Fruit fly (Drosophila melanogaster) whole organism, embryonic: Measurements from ENCODE around the gene Mst36Fb.

Experiments
- Ada2b ChIP-seq: fragments of 200-800 bp; sonication (Bioruptor generic); IDR thresholded peaks from 2 replicates; pipeline ENCODE4 v1.3.6; 2022; ENCODE audit warnings: missing biosample characterization, missing genetic modification characterization
- Aef1 ChIP-seq: fragments of 200-800 bp; sonication (Bioruptor generic); IDR thresholded peaks from 3 replicates; pipeline ENCODE4 v1.3.6; 2022; ENCODE audit warnings: missing biosample characterization, missing genetic modification characterization
- Awh ChIP-seq: fragments of 200-800 bp; sonication (Bioruptor generic); IDR thresholded peaks from 2 replicates; pipeline ENCODE4, ENCODE4 v1.3.6; 2022; ENCODE audit warnings: missing biosample characterization, missing genetic modification characterization
- CG12299 ChIP-seq: fragments of 200-800 bp; sonication (Bioruptor generic); optimal IDR thresholded peaks from 2 replicates; lab custom pipeline; 2018; ENCODE audit warnings: missing biosample characterization, mild to moderate bottlenecking, missing genetic modification characterization
- CG13296 ChIP-seq: fragments of 200-800 bp; sonication (Bioruptor generic); optimal IDR thresholded peaks from 3 replicates; lab custom pipeline; 2018; ENCODE audit warnings: missing biosample characterization, mild to moderate bottlenecking, missing genetic modification characterization
- CG14965 ChIP-seq: fragments of 200-800 bp; sonication (Bioruptor generic); optimal IDR thresholded peaks from 2 replicates; lab custom pipeline; 2016; ENCODE audit warnings: missing biosample characterization, missing genetic modification characterization, borderline replicate concordance
- CG15011 ChIP-seq: fragments of 200-800 bp; sonication (Bioruptor generic); optimal IDR thresholded peaks from 3 replicates; lab custom pipeline; 2018; ENCODE audit warnings: missing biosample characterization, mild to moderate bottlenecking, missing genetic modification characterization
- CG15073 ChIP-seq: fragments of 200-800 bp; sonication (Bioruptor generic); optimal IDR thresholded peaks from 2 replicates; lab custom pipeline; 2016; ENCODE audit warnings: missing biosample characterization, missing genetic modification characterization
- CG16813 ChIP-seq: fragments of 200-800 bp; sonication (Bioruptor generic); IDR thresholded peaks from 3 replicates; pipeline ENCODE4 v1.3.6; 2022; ENCODE audit warnings: missing biosample characterization, missing genetic modification characterization; ENCODE audit not compliant: partially characterized antibody
- CG18011 ChIP-seq: fragments of 200-800 bp; sonication (Bioruptor generic); optimal IDR thresholded peaks from 2 replicates; lab custom pipeline; 2017; ENCODE audit warnings: missing biosample characterization, missing genetic modification characterization, mild to moderate bottlenecking, moderate library complexity, missing genotype
- CG1832 ChIP-seq: fragments of 200-800 bp; sonication (Bioruptor generic); optimal IDR thresholded peaks from 2 replicates; lab custom pipeline; 2017; ENCODE audit warnings: missing biosample characterization, mild to moderate bottlenecking, missing genetic modification characterization, inconsistent platforms
- CG30431 ChIP-seq: fragments of 200-800 bp; sonication (Bioruptor generic); optimal IDR thresholded peaks from 2 replicates; lab custom pipeline; 2017; ENCODE audit warnings: missing biosample characterization, missing genetic modification characterization
- CG3163 ChIP-seq: fragments of 200-800 bp; sonication (Bioruptor generic); optimal IDR thresholded peaks from 3 replicates; lab custom pipeline; 2016; ENCODE audit warnings: missing biosample characterization, missing genetic modification characterization
- CG3838 ChIP-seq: fragments of 200-800 bp; sonication (Bioruptor generic); optimal IDR thresholded peaks from 3 replicates; lab custom pipeline; 2016; ENCODE audit warnings: missing biosample characterization, missing genetic modification characterization
- CG7556 ChIP-seq: fragments of 200-800 bp; sonication (Bioruptor generic); optimal IDR thresholded peaks from 2 replicates; lab custom pipeline; 2017; ENCODE audit warnings: missing biosample characterization, mild to moderate bottlenecking, missing genetic modification characterization
- CG7745 ChIP-seq: fragments of 200-800 bp; sonication (Bioruptor generic); optimal IDR thresholded peaks from 2 replicates; lab custom pipeline; 2018; ENCODE audit warnings: missing biosample characterization, mild to moderate bottlenecking, missing genetic modification characterization, moderate library complexity
- CG8089 ChIP-seq: fragments of 200-800 bp; sonication (Bioruptor generic); optimal IDR thresholded peaks from 3 replicates; lab custom pipeline; 2016; ENCODE audit warnings: missing biosample characterization, missing genetic modification characterization
- CG8281 ChIP-seq: fragments of 200-800 bp; sonication (Bioruptor generic); optimal IDR thresholded peaks from 2 replicates; lab custom pipeline; 2018; ENCODE audit warnings: missing biosample characterization, mild to moderate bottlenecking, missing genetic modification characterization, moderate library complexity
- CG8359 ChIP-seq: fragments of 200-800 bp; sonication (Bioruptor generic); optimal IDR thresholded peaks from 2 replicates; lab custom pipeline; 2017; ENCODE audit warnings: missing biosample characterization, mild to moderate bottlenecking, missing genetic modification characterization, borderline replicate concordance
- CG9797 ChIP-seq: fragments of 200-800 bp; sonication (Bioruptor generic); optimal IDR thresholded peaks from 3 replicates; lab custom pipeline; 2018; ENCODE audit warnings: missing biosample characterization, mild to moderate bottlenecking, missing genetic modification characterization
- CG9817 ChIP-seq: fragments of 200-800 bp; sonication (Bioruptor generic); optimal IDR thresholded peaks from 2 replicates; lab custom pipeline; 2018; ENCODE audit warnings: missing biosample characterization, mild to moderate bottlenecking, missing genetic modification characterization, moderate library complexity
- CrebB ChIP-seq: fragments of 200-800 bp; sonication (Bioruptor generic); optimal IDR thresholded peaks from 3 replicates; lab custom pipeline; 2018; ENCODE audit warnings: missing biosample characterization, mild to moderate bottlenecking, missing genetic modification characterization
- Dref ChIP-seq: fragments of 200-800 bp; sonication (Bioruptor generic); IDR thresholded peaks from 2 replicates; pipeline ENCODE4 v1.3.6; 2022; ENCODE audit warnings: missing biosample characterization, missing genetic modification characterization
- Drgx ChIP-seq: fragments of 200-800 bp; sonication (Bioruptor generic); IDR thresholded peaks from 2 replicates; pipeline ENCODE4 v1.3.6; 2022; ENCODE audit warnings: missing biosample characterization, missing genetic modification characterization
- Fer1 ChIP-seq: fragments of 200-800 bp; sonication (Bioruptor generic); optimal IDR thresholded peaks from 2 replicates; lab custom pipeline; 2017; ENCODE audit warnings: missing biosample characterization, mild to moderate bottlenecking, missing genetic modification characterization
- Hr39 ChIP-seq: fragments of >200 bp; optimal IDR thresholded peaks from 2 replicates; lab custom pipeline; 2017
- Hsf ChIP-seq: fragments of 200-800 bp; sonication (Bioruptor generic); optimal IDR thresholded peaks from 3 replicates; lab custom pipeline; 2016; ENCODE audit warnings: missing biosample characterization, missing genetic modification characterization
- Max ChIP-seq: fragments of 200-800 bp; sonication (Bioruptor generic); optimal IDR thresholded peaks from 2 replicates; lab custom pipeline; 2016; ENCODE audit warnings: missing biosample characterization, mild to moderate bottlenecking, missing genetic modification characterization
- Rx ChIP-seq: fragments of 200-800 bp; sonication (Bioruptor generic); IDR thresholded peaks from 2 replicates; pipeline ENCODE4 v1.3.6; 2022; ENCODE audit warnings: missing biosample characterization, missing genetic modification characterization
- Scr ChIP-seq: fragments of 200-800 bp; sonication (Bioruptor generic); IDR thresholded peaks from 2 replicates; pipeline ENCODE4 v1.3.6; 2022; ENCODE audit warnings: missing biosample characterization, missing genetic modification characterization; ENCODE audit not compliant: partially characterized antibody
- Sin3A ChIP-seq: fragments of >200 bp; optimal IDR thresholded peaks from 2 replicates; lab custom pipeline; 2018
- amos ChIP-seq: fragments of 200-800 bp; sonication (Bioruptor generic); IDR thresholded peaks from 2 replicates; pipeline ENCODE4 v1.3.6; 2022; ENCODE audit warnings: missing biosample characterization, missing genetic modification characterization; ENCODE audit not compliant: partially characterized antibody
- chinmo ChIP-seq: fragments of 200-800 bp; sonication (Bioruptor generic); IDR thresholded peaks from 4 replicates; pipeline ENCODE4 v1.3.6; 2022; ENCODE audit warnings: missing biosample characterization, missing genetic modification characterization; ENCODE audit not compliant: partially characterized antibody
- ci ChIP-seq: fragments of 200-800 bp; sonication (Bioruptor generic); IDR thresholded peaks from 3 replicates; pipeline ENCODE4 v1.3.6; 2022; ENCODE audit warnings: missing biosample characterization, missing genetic modification characterization
- corto ChIP-seq: fragments of 200-800 bp; sonication (Bioruptor generic); optimal IDR thresholded peaks from 2 replicates; lab custom pipeline; 2016; ENCODE audit warnings: missing biosample characterization, mild to moderate bottlenecking, missing genetic modification characterization, moderate library complexity
- da ChIP-seq: fragments of 200-800 bp; sonication (Bioruptor generic); optimal IDR thresholded peaks from 2 replicates; lab custom pipeline; 2016; ENCODE audit warnings: missing biosample characterization, missing genetic modification characterization
- exex ChIP-seq: fragments of 200-800 bp; sonication (Bioruptor generic); optimal IDR thresholded peaks from 4 replicates; lab custom pipeline; 2018; ENCODE audit warnings: missing biosample characterization, mild to moderate bottlenecking, missing genetic modification characterization, moderate library complexity
- eyg ChIP-seq: fragments of 200-800 bp; sonication (Bioruptor generic); optimal IDR thresholded peaks from 3 replicates; lab custom pipeline; 2016; ENCODE audit warnings: missing biosample characterization, missing genetic modification characterization
- fu2 ChIP-seq: fragments of 200-800 bp; sonication (Bioruptor generic); optimal IDR thresholded peaks from 2 replicates; lab custom pipeline; 2016; ENCODE audit warnings: missing biosample characterization, missing genetic modification characterization
- hth ChIP-seq: fragments of >200 bp; optimal IDR thresholded peaks from 2 replicates; lab custom pipeline; 2017; ENCODE audit warnings: inconsistent platforms
- kay ChIP-seq: fragments of 200-800 bp; sonication (Bioruptor generic); optimal IDR thresholded peaks from 2 replicates; lab custom pipeline; 2016; ENCODE audit warnings: missing biosample characterization, missing genetic modification characterization
- maf-S ChIP-seq: fragments of 200-800 bp; sonication (Bioruptor generic); optimal IDR thresholded peaks from 2 replicates; lab custom pipeline; 2016; ENCODE audit warnings: missing biosample characterization, missing genetic modification characterization
- mld ChIP-seq: fragments of 200-800 bp; sonication (Bioruptor generic); IDR thresholded peaks from 3 replicates; pipeline ENCODE4 v1.3.6; 2022; ENCODE audit warnings: missing biosample characterization, missing genetic modification characterization; ENCODE audit not compliant: partially characterized antibody
- nmo ChIP-seq: fragments of 200-800 bp; sonication (Bioruptor generic); optimal IDR thresholded peaks from 2 replicates; lab custom pipeline; 2018; ENCODE audit warnings: missing biosample characterization, mild to moderate bottlenecking, missing genetic modification characterization, moderate library complexity
- pros ChIP-seq: fragments of 200-800 bp; sonication (Bioruptor generic); optimal IDR thresholded peaks from 3 replicates; lab custom pipeline; 2019; ENCODE audit warnings: missing biosample characterization, mild to moderate bottlenecking, missing genetic modification characterization, moderate library complexity
- sd ChIP-seq: fragments of 200-800 bp; sonication (Bioruptor generic); optimal IDR thresholded peaks from 3 replicates; lab custom pipeline; 2018; ENCODE audit warnings: missing biosample characterization, mild to moderate bottlenecking, missing genetic modification characterization, moderate library complexity
- sima ChIP-seq: fragments of 200-800 bp; sonication (Bioruptor generic); optimal IDR thresholded peaks from 2 replicates; lab custom pipeline; 2016; ENCODE audit warnings: missing biosample characterization, missing genetic modification characterization
- slp2 ChIP-seq: fragments of 200-800 bp; sonication (Bioruptor generic); optimal IDR thresholded peaks from 2 replicates; lab custom pipeline; 2016; ENCODE audit warnings: missing biosample characterization, missing genetic modification characterization
- stwl ChIP-seq: fragments of 200-800 bp; sonication (Bioruptor generic); optimal IDR thresholded peaks from 3 replicates; lab custom pipeline; 2018; ENCODE audit warnings: missing biosample characterization, mild to moderate bottlenecking, missing genetic modification characterization, moderate library complexity

Mst36Fb gene

dm6 chr2L:18693877-18694723 lies 19.2 kb upstream of the Mst36Fb start (continued):
- TF ChIP-seq mld (GFP tag; lab: Robert Waterston, UW) (no peak), CG3838 (GFP tag; lab: Kevin White, UChicago) (peak; percentile 16), corto (GFP tag; lab: Kevin White, UChicago) (no peak), Dref (GFP tag; lab: Robert Waterston, UW) (no peak), CG8281 (no peak), Fer1 (peak; percentile 59), nmo (GFP tag; lab: Kevin White, UChicago) (peak; percentile 9), kay (GFP tag; lab: Kevin White, UChicago) (no peak), maf-S (GFP tag; lab: Kevin White, UChicago) (peak; percentile 50), CG30431 (GFP tag; lab: Kevin White, UChicago) (no peak), Hsf (GFP tag; lab: Kevin White, UChicago) (peak; percentile 51), CG7745 (no peak), Ada2b (GFP tag; lab: Robert Waterston, UW) (peak; percentile 67; the same call in 1 of the 2 replicates), Drgx (GFP tag; lab: Robert Waterston, UW) (peak; percentile 43; the same call in 1 of the 2 replicates), amos (GFP tag; lab: Robert Waterston, UW) (no peak; the same call in 1 of the 2 replicates), CG1832 (GFP tag; lab: Kevin White, UChicago) (no peak), Awh (GFP tag; lab: Robert Waterston, UW) (0 out of 2 replicates have a peak, but pooled peaks have one; percentile 33), CG15073 (GFP tag; lab: Kevin White, UChicago) (peak; percentile 7), Aef1 (peak; percentile 78), pros (GFP tag; lab: Kevin White, UChicago) (no peak), CG16813 (no peak), hth (lab: Kevin White, UChicago) (no peak), ci (GFP tag; lab: Robert Waterston, UW) (peak; percentile 85), chinmo (GFP tag; lab: Robert Waterston, UW) (peak; percentile 70; the same call in 2 of the 4 replicates), Rx (peak; percentile 52), stwl (tag; lab: Kevin White, UChicago) (no peak), da (GFP tag; lab: Kevin White, UChicago) (no peak), Sin3A (lab: Kevin White, UChicago) (no peak), sima (GFP tag; lab: Kevin White, UChicago) (no peak), Hr39 (lab: Kevin White, UChicago) (no peak), sd (peak; percentile 80), CG3163 (GFP tag; lab: Kevin White, UChicago) (peak; percentile 38), eyg (no peak), CG18011 (peak; percentile 44), CG12299 (tag; lab: Kevin White, UChicago) (peak; percentile 31), CrebB (tag; lab: Kevin White, UChicago) (peak; percentile 37), CG13296 (GFP tag; lab: Kevin White, UChicago) (peak; percentile 72), CG9817 (tag; lab: Kevin White, UChicago) (peak; percentile 2), exex (tag; lab: Kevin White, UChicago) (peak; percentile 25), CG8089 (peak; percentile 35), CG8359 (no peak), CG14965 (no peak), Max (peak; percentile 18), CG7556 (GFP tag; lab: Kevin White, UChicago) (peak; percentile 70), CG9797 (GFP tag; lab: Kevin White, UChicago) (no peak), slp2 (GFP tag; lab: Kevin White, UChicago) (peak; percentile 36), CG15011 (GFP tag; lab: Kevin White, UChicago) (no peak), fu2 (GFP tag; lab: Kevin White, UChicago) (peak; percentile 55), Scr (GFP tag; lab: Robert Waterston, UW) (0 out of 2 replicates have a peak, but pooled peaks have one; percentile 12)
